Worm (Caenorhabditis elegans) whole organism, young adult: Measurements from ENCODE around the gene kin-26.

Source experiments
- B0336.3 ChIP-seq: fragments of 200-800 bp; sonication (Bioruptor generic); IDR thresholded peaks from 2 replicates; pipeline ENCODE4 v1.3.6; 2022; ENCODE audit warnings: missing genetic modification characterization, missing compliant biosample characterization
- F57A8.1 ChIP-seq: fragments of 200-800 bp; sonication (Bioruptor generic); optimal IDR thresholded peaks from 2 replicates; lab custom pipeline; 2018; ENCODE audit warnings: mild to moderate bottlenecking, missing genetic modification characterization, moderate library complexity, missing compliant biosample characterization
- T26A5.8 ChIP-seq: sonication (generic microtip); optimal IDR thresholded peaks from 2 replicates; lab custom pipeline; 2016; ENCODE audit warnings: missing genetic modification characterization, missing compliant biosample characterization
- Y53G8AR.9 ChIP-seq: fragments of 200-800 bp; sonication (Bioruptor generic); conservative IDR thresholded peaks from 2 replicates; pipeline ENCODE4 v1.3.6; 2022; ENCODE audit warnings: missing genetic modification reagents, missing genetic modification characterization, missing compliant biosample characterization
- Y67H2A.10 ChIP-seq: fragments of 200-800 bp; sonication (Bioruptor generic); conservative IDR thresholded peaks from 2 replicates; pipeline ENCODE4 v1.3.6; 2022; ENCODE audit warnings: missing genetic modification reagents, missing genetic modification characterization, missing compliant biosample characterization
- Y95B8A.8 ChIP-seq: fragments of 200-800 bp; sonication (Bioruptor generic); IDR thresholded peaks from 2 replicates; pipeline ENCODE4 v1.3.6; 2022; ENCODE audit warnings: missing genetic modification reagents, missing genetic modification characterization, missing compliant biosample characterization
- athp-1 ChIP-seq: sonication (generic microtip); optimal IDR thresholded peaks from 2 replicates; lab custom pipeline; 2017; ENCODE audit warnings: mild to moderate bottlenecking, missing genetic modification characterization, missing compliant biosample characterization
- attf-5 ChIP-seq: fragments of 200-800 bp; sonication (Bioruptor generic); optimal IDR thresholded peaks from 2 replicates; lab custom pipeline; 2018; ENCODE audit warnings: mild to moderate bottlenecking, missing genetic modification characterization, missing compliant biosample characterization
- bed-2 ChIP-seq: fragments of 200-800 bp; sonication (Bioruptor generic); IDR thresholded peaks from 2 replicates; pipeline ENCODE4 v1.3.6; 2022; ENCODE audit warnings: missing genetic modification reagents, missing genetic modification characterization, missing compliant biosample characterization
- ceh-100 ChIP-seq: fragments of 200-800 bp; sonication (Bioruptor generic); IDR thresholded peaks from 2 replicates; pipeline ENCODE4 v1.3.6; 2022; ENCODE audit warnings: missing genetic modification reagents, missing genetic modification characterization, missing compliant biosample characterization
- ceh-91 ChIP-seq: fragments of 200-800 bp; sonication (Bioruptor generic); IDR thresholded peaks from 2 replicates; pipeline ENCODE4 v1.3.6; 2022; ENCODE audit warnings: missing genetic modification reagents, missing genetic modification characterization, missing compliant biosample characterization
- chd-7 ChIP-seq: sonication (generic microtip); optimal IDR thresholded peaks from 2 replicates; lab custom pipeline; 2016; ENCODE audit warnings: mild to moderate bottlenecking, missing genetic modification characterization, moderate library complexity, missing compliant biosample characterization
- dox-1 ChIP-seq: fragments of 200-800 bp; sonication (Bioruptor generic); IDR thresholded peaks from 2 replicates; pipeline ENCODE4 v1.3.6; 2022; ENCODE audit warnings: missing genetic modification reagents, missing genetic modification characterization, missing compliant biosample characterization
- efl-1 ChIP-seq: fragments of 150-350 bp; optimal IDR thresholded peaks from 2 replicates; lab custom pipeline; 2014; ENCODE audit warnings: missing biosample characterization, missing genetic modification reagents, missing genetic modification characterization
- ets-4 ChIP-seq: fragments of 200-800 bp; sonication (Bioruptor generic); optimal IDR thresholded peaks from 2 replicates; lab custom pipeline; 2018; ENCODE audit warnings: mild to moderate bottlenecking, missing genetic modification characterization, missing compliant biosample characterization
- hlh-12 ChIP-seq: sonication (generic microtip); optimal IDR thresholded peaks from 2 replicates; lab custom pipeline; 2016; ENCODE audit warnings: missing genetic modification characterization, missing compliant biosample characterization
- lag-1 ChIP-seq: fragments of 200-800 bp; sonication (Bioruptor generic); IDR thresholded peaks from 2 replicates; pipeline ENCODE4 v1.3.6; 2022; ENCODE audit warnings: missing genetic modification reagents, missing genetic modification characterization, missing compliant biosample characterization
- let-607 ChIP-seq, 2 experiments: fragments of 200-800 bp in 1 of 2; sonication (Bioruptor generic) in 1 of 2; sonication (generic microtip) in 1 of 2; optimal IDR thresholded peaks; 2 replicates each; lab custom pipeline; 2016 to 2018; ENCODE audit warnings: mild to moderate bottlenecking in 2 of 2, missing compliant biosample characterization in 2 of 2, missing genetic modification characterization in 2 of 2, moderate library complexity in 2 of 2, missing genotype in 1 of 2
- lin-26 ChIP-seq: fragments of 200-800 bp; sonication (Bioruptor generic); IDR thresholded peaks from 2 replicates; pipeline ENCODE4 v1.3.6; 2022; ENCODE audit warnings: missing genetic modification reagents, missing genetic modification characterization, missing compliant biosample characterization
- lin-35 ChIP-seq, 3 experiments: fragments of 150-350 bp in 2 of 3; sonication (generic microtip) in 1 of 3; optimal IDR thresholded peaks; 2 replicates each; lab custom pipeline; 2014 to 2018; ENCODE audit warnings: missing biosample characterization in 3 of 3, missing genetic modification characterization in 3 of 3, missing genetic modification reagents in 3 of 3
- lin-40 ChIP-seq: sonication (generic microtip); optimal IDR thresholded peaks from 2 replicates; lab custom pipeline; 2016; ENCODE audit warnings: missing genetic modification characterization, mild to moderate bottlenecking, missing compliant biosample characterization, missing genotype, missing genetic modification reagents
- nhr-120 ChIP-seq: fragments of 200-800 bp; sonication (Bioruptor generic); IDR thresholded peaks from 2 replicates; pipeline ENCODE4 v1.3.6; 2022; ENCODE audit warnings: missing genetic modification characterization, missing compliant biosample characterization
- nhr-80 ChIP-seq: sonication (generic microtip); optimal IDR thresholded peaks from 2 replicates; lab custom pipeline; 2016; ENCODE audit warnings: missing genetic modification characterization, missing compliant biosample characterization
- nhr-90 ChIP-seq: sonication (generic microtip); optimal IDR thresholded peaks from 2 replicates; lab custom pipeline; 2016; ENCODE audit warnings: missing genotype, mild to moderate bottlenecking, missing genetic modification characterization, missing compliant biosample characterization
- pha-4 ChIP-seq: fragments of 150-350 bp; sonication (generic microtip); optimal IDR thresholded peaks from 2 replicates; lab custom pipeline; 2014; ENCODE audit warnings: missing biosample characterization, missing genetic modification reagents, missing genetic modification characterization
- rec-8 ChIP-seq, 2 experiments: sonication (generic microtip); optimal IDR thresholded peaks; 2 replicates each; lab custom pipeline; 2016; ENCODE audit warnings: mild to moderate bottlenecking in 2 of 2, missing genetic modification characterization in 2 of 2, missing genetic modification reagents in 2 of 2, missing genotype in 2 of 2, missing biosample characterization in 1 of 2, missing compliant biosample characterization in 1 of 2, moderate library complexity in 1 of 2
- repo-1 ChIP-seq: sonication (generic microtip); optimal IDR thresholded peaks from 2 replicates; lab custom pipeline; 2017; ENCODE audit warnings: mild to moderate bottlenecking, missing genetic modification characterization, missing compliant biosample characterization
- somi-1 ChIP-seq: fragments of 200-800 bp; sonication (Bioruptor generic); optimal IDR thresholded peaks from 2 replicates; lab custom pipeline; 2018; ENCODE audit warnings: mild to moderate bottlenecking, missing genetic modification characterization, missing compliant biosample characterization
- tbp1 ChIP-seq: fragments of 200-800 bp; sonication (Bioruptor generic); optimal IDR thresholded peaks from 2 replicates; lab custom pipeline; 2018; ENCODE audit warnings: mild to moderate bottlenecking, missing genetic modification characterization, missing compliant biosample characterization
- unc-130 ChIP-seq: sonication (generic microtip); optimal IDR thresholded peaks from 2 replicates; lab custom pipeline; 2016; ENCODE audit warnings: missing genetic modification reagents, missing genetic modification characterization, missing compliant biosample characterization
- ztf-18 ChIP-seq: sonication (generic microtip); optimal IDR thresholded peaks from 2 replicates; lab custom pipeline; 2016; ENCODE audit warnings: missing genotype, mild to moderate bottlenecking, missing genetic modification characterization, missing compliant biosample characterization

Gene kin-26

ce11 chrIV:7845585-7845984 is 32.1 kb downstream of the kin-26 start (continued):
- TF ChIP-seq Y53G8AR.9 (GFP tag; lab: Robert Waterston, UW) = no peak

- TF ChIP-seq lin-40 (peak; percentile 1), bed-2 (no peak), nhr-80 (peak; percentile 81), B0336.3 (GFP tag; lab: Robert Waterston, UW) (no peak), tbp1 (GFP tag; lab: Kevin White, UChicago) (peak; percentile 15)
These were observed 33.2 kb downstream of the kin-26 start for ce11 chrIV:7844333-7844973.

- TF ChIP-seq nhr-80 = peak; percentile 94
- no peak for TF ChIP-seq ceh-91
- TF ChIP-seq somi-1 (GFP tag; lab: Kevin White, UChicago) = no peak
- TF ChIP-seq let-607 (tag; optimal IDR thresholded peaks at IDR 0.05; lab: Kevin White, UChicago) = peak; percentile 49 to 65
- TF ChIP-seq ets-4 (GFP tag; lab: Kevin White, UChicago) = peak; percentile 26
- TF ChIP-seq athp-1 (tag; lab: Kevin White, UChicago) = no peak
- TF ChIP-seq Y67H2A.10 (GFP tag; lab: Robert Waterston, UW) = no peak
- no peak for TF ChIP-seq nhr-120
- TF ChIP-seq attf-5 = peak; percentile 17
These were observed 36.5 kb downstream of the kin-26 start for ce11 chrIV:7841218-7841617.

ce11 chrIV:7839923-7840322 is 37.8 kb downstream of the kin-26 start:
- TF ChIP-seq efl-1 (GFP tag; lab: Kevin White, UChicago) (no peak), ceh-100 (no peak), hlh-12 (tag; lab: Kevin White, UChicago) (no peak), repo-1 (tag; lab: Kevin White, UChicago) (no peak), T26A5.8 (tag; lab: Kevin White, UChicago) (no peak), Y95B8A.8 (GFP tag; lab: Robert Waterston, UW) (no peak), nhr-80 (no peak), lin-26 (GFP tag; lab: Robert Waterston, UW) (no peak), ztf-18 (no peak), rec-8 (tag; optimal IDR thresholded peaks at IDR 0.05; lab: Kevin White, UChicago) (no peak), pha-4 (no peak)

ce11 chrIV:7838426-7838825 is 39.3 kb downstream of the kin-26 start, which contains the start of gene C06A6.7:
Gene C06A6.7, minus strand, starts transcription at chrIV:7838526.
- TF ChIP-seq bed-2 (no peak), chd-7 (tag; lab: Kevin White, UChicago) (no peak), unc-130 (GFP tag; lab: Kevin White, UChicago) (no peak), dox-1 (GFP tag; lab: Robert Waterston, UW) (no peak), lin-35 (GFP tag; optimal IDR thresholded peaks at IDR 0.05; lab: Kevin White, UChicago) (no peak), F57A8.1 (GFP tag; lab: Kevin White, UChicago) (no peak), lag-1 (GFP tag; lab: Robert Waterston, UW) (no peak), somi-1 (GFP tag; lab: Kevin White, UChicago) (no peak), nhr-120 (no peak), ztf-18 (no peak), nhr-90 (tag; lab: Kevin White, UChicago) (no peak), ets-4 (GFP tag; lab: Kevin White, UChicago) (no peak)
